Worm (Caenorhabditis elegans) whole organism, late embryonic: Measurements from ENCODE around the gene jhdm-1.

Source experiments
- C38D4.7 ChIP-seq: fragments of 200-800 bp; sonication (Bioruptor generic); optimal IDR thresholded peaks from 2 replicates; lab custom pipeline; 2018; ENCODE audit warnings: mild to moderate bottlenecking, missing genetic modification characterization, moderate library complexity, missing compliant biosample characterization
- elt-4 ChIP-seq: sonication (generic microtip); optimal IDR thresholded peaks from 2 replicates; lab custom pipeline; 2016; ENCODE audit warnings: missing genetic modification characterization, missing compliant biosample characterization
- ets-4 ChIP-seq: sonication (generic microtip); optimal IDR thresholded peaks from 2 replicates; lab custom pipeline; 2016; ENCODE audit warnings: missing genetic modification characterization, missing compliant biosample characterization
- fkh-10 ChIP-seq: fragments of 150-350 bp; optimal IDR thresholded peaks from 2 replicates; lab custom pipeline; 2014; ENCODE audit warnings: missing biosample characterization, missing genetic modification reagents, missing genetic modification characterization
- hlh-15 ChIP-seq: sonication (generic microtip); optimal IDR thresholded peaks from 2 replicates; lab custom pipeline; 2016; ENCODE audit warnings: missing genetic modification characterization, missing compliant biosample characterization
- nhr-232 ChIP-seq: sonication (generic microtip); optimal IDR thresholded peaks from 2 replicates; lab custom pipeline; 2016; ENCODE audit warnings: missing genetic modification characterization, missing compliant biosample characterization
- unc-55 ChIP-seq: sonication (generic microtip); optimal IDR thresholded peaks from 2 replicates; lab custom pipeline; 2017; ENCODE audit warnings: missing biosample characterization, missing genetic modification reagents, missing genetic modification characterization
- zip-5 ChIP-seq: sonication (generic microtip); optimal IDR thresholded peaks from 2 replicates; lab custom pipeline; 2016; ENCODE audit warnings: missing genetic modification characterization, missing compliant biosample characterization

- TF ChIP-seq C38D4.7 (no peak), hlh-15 (tag; lab: Kevin White, UChicago) (no peak), fkh-10 (GFP tag; lab: Kevin White, UChicago) (no peak), nhr-232 (tag; lab: Kevin White, UChicago) (no peak), elt-4 (no peak), zip-5 (tag; lab: Kevin White, UChicago) (no peak), ets-4 (no peak), unc-55 (GFP tag; lab: Kevin White, UChicago) (no peak)
Measured at ce11 chrIII:6498176-6498575, 43.9 kb downstream of the jhdm-1 start, which contains the start of gene sdz-15.
